Worm (Caenorhabditis elegans) whole organism, young adult: ENCODE measurements around the gene mlt-8.

Experiments used
- egl-44 ChIP-seq: fragments of 200-800 bp; sonication (Bioruptor generic); IDR thresholded peaks from 2 replicates; pipeline ENCODE4 v1.3.6; 2022; ENCODE audit warnings: missing genetic modification reagents, missing genetic modification characterization, missing compliant biosample characterization
- him-1 ChIP-seq: sonication (generic microtip); optimal IDR thresholded peaks from 2 replicates; lab custom pipeline; 2016; ENCODE audit warnings: missing genotype, missing genetic modification reagents, missing genetic modification characterization, missing compliant biosample characterization
- lir-1 ChIP-seq: fragments of 200-800 bp; sonication (Bioruptor generic); conservative IDR thresholded peaks from 2 replicates; pipeline ENCODE4 v1.3.6; 2022; ENCODE audit warnings: missing genetic modification reagents, missing genetic modification characterization, missing compliant biosample characterization
- nfya-2 ChIP-seq: fragments of 200-800 bp; sonication (Bioruptor generic); IDR thresholded peaks from 2 replicates; pipeline ENCODE4 v1.3.6; 2022; ENCODE audit warnings: missing genetic modification reagents, missing genetic modification characterization, missing compliant biosample characterization
- pha-4 ChIP-seq: fragments of 150-350 bp; sonication (generic microtip); optimal IDR thresholded peaks from 2 replicates; lab custom pipeline; 2014; ENCODE audit warnings: missing biosample characterization, missing genetic modification reagents, missing genetic modification characterization
- snpc-3.4 ChIP-seq: sonication (generic microtip); optimal IDR thresholded peaks from 2 replicates; lab custom pipeline; 2017; ENCODE audit warnings: missing genetic modification characterization, mild to moderate bottlenecking, missing compliant biosample characterization, antibody characterized with exemption, moderate library complexity, missing genotype, missing genetic modification reagents

- TF ChIP-seq lir-1 (GFP tag; lab: Robert Waterston, UW) = no peak
- TF ChIP-seq nfya-2 = no peak
- TF ChIP-seq egl-44 (GFP tag; lab: Robert Waterston, UW) = no peak
- TF ChIP-seq pha-4 (tag; lab: Kevin White, UChicago) = no peak
- TF ChIP-seq snpc-3.4 (tag; lab: Kevin White, UChicago) = no peak
- TF ChIP-seq him-1 (tag; lab: Kevin White, UChicago) = no peak
Measured at ce11 chrII:572010-572409, at the start of gene mlt-8.
